Fruit fly (Drosophila melanogaster): Measurements from ENCODE around the gene Galk.

Galk gene

dm6 chr3L:8974478-8975477 lies 11.1 kb downstream of the Galk start, which contains the start of the genes pix and Srp68 (continued):
- TF ChIP-seq kah (GFP tag; optimal IDR thresholded peaks at IDR 0.05) (peak; percentile 26), Trl (optimal IDR thresholded peaks at IDR 0.05) (no peak), Trl (GFP tag; optimal IDR thresholded peaks at IDR 0.05) (peak; percentile 51), Scr (GFP tag; IDR thresholded peaks at IDR 0.05; ENCODE audit: partially characterized antibody) (peak; percentile 93), sisA (GFP tag; IDR thresholded peaks at IDR 0.05) (peak; percentile 26; the same call in 1 of the 2 replicates), CHES-1-like (GFP tag; optimal IDR thresholded peaks at IDR 0.05) (peak; percentile 45), CG6689 (GFP tag; IDR thresholded peaks at IDR 0.05) (no peak), dm (GFP tag; optimal IDR thresholded peaks at IDR 0.05) (peak; percentile 81), CG5245 (GFP tag; optimal IDR thresholded peaks at IDR 0.05) (peak; percentile 18), CG6654 (GFP tag; optimal IDR thresholded peaks at IDR 0.05) (no peak), CoRest (tag; optimal IDR thresholded peaks at IDR 0.05) (peak; percentile 83), CG12391 (tag; optimal IDR thresholded peaks at IDR 0.05) (peak; percentile 83), CG9437 (GFP tag; optimal IDR thresholded peaks at IDR 0.05) (peak; percentile 62), CG10431 (GFP tag; optimal IDR thresholded peaks at IDR 0.05) (peak; percentile 43), h (optimal IDR thresholded peaks at IDR 0.05) (no peak), ATbp (GFP tag; optimal IDR thresholded peaks at IDR 0.05) (no peak), cas (GFP tag; IDR thresholded peaks at IDR 0.05) (no peak), CG33213 (GFP tag; optimal IDR thresholded peaks at IDR 0.05) (peak; percentile 9), dati (GFP tag; IDR thresholded peaks at IDR 0.05) (no peak), CG12155 (GFP tag; optimal IDR thresholded peaks at IDR 0.05) (peak; percentile 74), CG9797 (GFP tag; optimal IDR thresholded peaks at IDR 0.05) (peak; percentile 30), ro (GFP tag; IDR thresholded peaks at IDR 0.05) (no peak), CG16815 (GFP tag; optimal IDR thresholded peaks at IDR 0.05) (peak; percentile 47), E2f2 (GFP tag; IDR thresholded peaks at IDR 0.05) (peak; percentile 37), lmd (GFP tag; IDR thresholded peaks at IDR 0.05) (peak; percentile 46), Bdp1 (GFP tag; optimal IDR thresholded peaks at IDR 0.05) (peak; percentile 50), CG14441 (GFP tag; IDR thresholded peaks at IDR 0.05) (no peak), CG4820 (GFP tag; optimal IDR thresholded peaks at IDR 0.05) (peak; percentile 37), Dek (tag; optimal IDR thresholded peaks at IDR 0.05) (peak; percentile 60), Dref (GFP tag; IDR thresholded peaks at IDR 0.05) (peak; percentile 61), CG3726 (GFP tag; IDR thresholded peaks at IDR 0.05) (no peak), CG15696 (tag; optimal IDR thresholded peaks at IDR 0.05) (peak; percentile 66), dimm (GFP tag; IDR thresholded peaks at IDR 0.05) (no peak), zf30C (GFP tag; optimal IDR thresholded peaks at IDR 0.05) (no peak), H15 (GFP tag; IDR thresholded peaks at IDR 0.05) (no peak), abd-A (tag; optimal IDR thresholded peaks at IDR 0.05) (no peak), bcd (GFP tag; optimal IDR thresholded peaks at IDR 0.05) (peak; percentile 51), Bteb2 (GFP tag; optimal IDR thresholded peaks at IDR 0.05) (peak; percentile 40), Usf (GFP tag; optimal IDR thresholded peaks at IDR 0.05) (peak; percentile 44), sd (tag; optimal IDR thresholded peaks at IDR 0.05) (no peak), CG42726 (GFP tag; IDR thresholded peaks at IDR 0.05; ENCODE audit: partially characterized antibody) (no peak), MESR4 (GFP tag; optimal IDR thresholded peaks at IDR 0.05) (peak; percentile 93), unc-4 (GFP tag; IDR thresholded peaks at IDR 0.05; ENCODE audit: partially characterized antibody) (peak; percentile 78), CG7928 (GFP tag; optimal IDR thresholded peaks at IDR 0.05) (peak; percentile 18), CG10366 (GFP tag; IDR thresholded peaks at IDR 0.05) (peak; percentile 37; the same call in 1 of the 2 replicates), lola (GFP tag; optimal IDR thresholded peaks at IDR 0.05) (peak in 1 of 3 experiments; percentile 75), Hr51 (GFP tag; optimal IDR thresholded peaks at IDR 0.05) (peak in 1 of 2 experiments; percentile 14), CG16863 (GFP tag; optimal IDR thresholded peaks at IDR 0.05) (peak; percentile 10), CG8924 (tag; optimal IDR thresholded peaks at IDR 0.05) (peak; percentile 75)
